Worm (Caenorhabditis elegans): ENCODE results near the gene sri-74.
"Not testable (repeated sequence)": the region's sequence is repeated elsewhere in the genome, so short reads cannot be mapped to it uniquely, and the experiment has no call there.

DNA sequence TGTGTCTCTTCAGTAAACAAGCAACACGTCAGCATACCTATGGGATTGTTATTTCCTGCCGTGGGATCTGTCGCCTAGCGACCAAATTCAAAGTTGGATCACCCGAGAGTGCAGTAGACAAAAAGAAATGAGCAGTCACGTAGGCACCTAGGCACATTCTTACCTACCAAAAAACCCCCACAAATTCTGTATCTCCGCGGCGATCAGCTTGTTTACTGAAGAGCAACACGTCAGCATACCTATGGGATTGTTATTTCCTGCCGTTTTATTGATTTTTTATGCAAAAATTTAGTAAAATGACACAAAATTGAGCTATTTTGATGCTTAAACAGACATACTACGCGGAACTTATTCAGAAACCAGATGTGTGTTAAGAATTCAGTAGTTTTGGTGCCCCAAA, 48.5 kb downstream of the sri-74 start, which contains the start of gene K02F6.5:
- TF ChIP-seq B0310.2 (tag; optimal IDR thresholded peaks at IDR 0.05); ama-1 (optimal IDR thresholded peaks at IDR 0.05); ceh-36 (tag; optimal IDR thresholded peaks at IDR 0.05); tbx-11 (GFP tag; IDR thresholded peaks at IDR 0.05); sea-1 (GFP tag; conservative IDR thresholded peaks at IDR 0.05); pes-1 (GFP tag; IDR thresholded peaks at IDR 0.05); aly-1 (tag; optimal IDR thresholded peaks at IDR 0.05): not testable (repeated sequence)
